Worm (Caenorhabditis elegans) whole organism, late embryonic: ENCODE data around the gene Y45F10D.14.

Experiments
- ceh-31 ChIP-seq: sonication (generic microtip); optimal IDR thresholded peaks from 2 replicates; lab custom pipeline; 2016; ENCODE audit warnings: missing genetic modification characterization, missing compliant biosample characterization
- ceh-45 ChIP-seq: fragments of 200-800 bp; sonication (Bioruptor generic); IDR thresholded peaks from 2 replicates; pipeline ENCODE4 v1.3.6; 2022; ENCODE audit warnings: missing genetic modification reagents, missing genetic modification characterization, missing compliant biosample characterization
- ceh-6 ChIP-seq: fragments of 200-800 bp; sonication (Bioruptor generic); optimal IDR thresholded peaks from 2 replicates; lab custom pipeline; 2018; ENCODE audit warnings: mild to moderate bottlenecking, missing genetic modification characterization, missing compliant biosample characterization
- dmd-4 ChIP-seq: sonication (generic microtip); optimal IDR thresholded peaks from 2 replicates; lab custom pipeline; 2016; ENCODE audit warnings: borderline replicate concordance, missing genetic modification characterization, missing compliant biosample characterization
- eyg-1 ChIP-seq: sonication (generic microtip); optimal IDR thresholded peaks from 2 replicates; lab custom pipeline; 2016; ENCODE audit warnings: missing genotype, missing genetic modification characterization, missing compliant biosample characterization
- madf-2 ChIP-seq: sonication (generic microtip); optimal IDR thresholded peaks from 2 replicates; lab custom pipeline; 2017; ENCODE audit warnings: missing genetic modification characterization, missing compliant biosample characterization
- nhr-11 ChIP-seq: fragments of 150-350 bp; optimal IDR thresholded peaks from 2 replicates; lab custom pipeline; 2014; ENCODE audit warnings: missing biosample characterization, missing genetic modification characterization
- npax-4 ChIP-seq: sonication (generic microtip); optimal IDR thresholded peaks from 2 replicates; lab custom pipeline; 2016; ENCODE audit warnings: missing genetic modification characterization, missing compliant biosample characterization
- pat-9 ChIP-seq: fragments of 200-800 bp; sonication (Bioruptor generic); optimal IDR thresholded peaks from 2 replicates; lab custom pipeline; 2018; ENCODE audit warnings: mild to moderate bottlenecking, missing genetic modification characterization, moderate library complexity, missing compliant biosample characterization
- sox-2 ChIP-seq: fragments of 200-800 bp; sonication (Bioruptor generic); IDR thresholded peaks from 2 replicates; pipeline ENCODE4 v1.3.6; 2022; ENCODE audit warnings: missing genetic modification reagents, missing genetic modification characterization, missing compliant biosample characterization
- sox-4 ChIP-seq: sonication (generic microtip); optimal IDR thresholded peaks from 2 replicates; lab custom pipeline; 2017; ENCODE audit warnings: mild to moderate bottlenecking, missing genetic modification characterization, inconsistent platforms, missing compliant biosample characterization

- no peak for TF ChIP-seq pat-9 (tag; lab: Kevin White, UChicago)
- TF ChIP-seq madf-2: no peak
- TF ChIP-seq sox-2: no peak
- no peak for TF ChIP-seq ceh-6 (GFP tag; lab: Kevin White, UChicago)
- no peak for TF ChIP-seq npax-4 (tag; lab: Kevin White, UChicago)
- TF ChIP-seq ceh-31 (tag; lab: Kevin White, UChicago): no peak
- no peak for TF ChIP-seq eyg-1
- TF ChIP-seq sox-4: no peak
- TF ChIP-seq ceh-45 (GFP tag; lab: Robert Waterston, UW): no peak
- TF ChIP-seq dmd-4 (tag; lab: Kevin White, UChicago): no peak
- TF ChIP-seq nhr-11: no peak
Observed at ce11 chrIV:13826363-13826762, 18.7 kb upstream of the Y45F10D.14 start.
